Fruit fly (Drosophila melanogaster) S2 (cell line): ENCODE results near the gene velo.
A peak's percentile ranks its signal among the peaks of the same experiment; 100 is the strongest.

Source experiments
- CG8478 ChIP-seq: fragments of >200 bp; optimal IDR thresholded peaks from 2 replicates; lab custom pipeline; 2018
- CTCF ChIP-seq, 2 experiments: fragments of >200 bp; optimal IDR thresholded peaks; 2 replicates each; lab custom pipeline; 2018

The velo gene

dm6 chr3L:6752278-6753096, at the start of gene velo, which contains the start of gene Sbds:
velo (minus strand) TSS chr3L:6752752.
Sbds (plus strand) TSS chr3L:6752913.
- no peak for TF ChIP-seq CG8478 (lab: Kevin White, UChicago)
- TF ChIP-seq CTCF (optimal IDR thresholded peaks at IDR 0.05; lab: Kevin White, UChicago): peak; percentile 93

dm6 chr3L:6799550-6799949, 47.0 kb upstream of the velo start:
- TF ChIP-seq CG8478 (lab: Kevin White, UChicago) (no peak), CTCF (optimal IDR thresholded peaks at IDR 0.05; lab: Kevin White, UChicago) (no peak)

- no peak for TF ChIP-seq CTCF (optimal IDR thresholded peaks at IDR 0.05; lab: Kevin White, UChicago)
- TF ChIP-seq CG8478 (lab: Kevin White, UChicago): no peak
Observed at dm6 chr3L:6797395-6798006, 44.9 kb upstream of the velo start.

- TF ChIP-seq CG8478 (lab: Kevin White, UChicago) (no peak), CTCF (optimal IDR thresholded peaks at IDR 0.05; lab: Kevin White, UChicago) (no peak)
Observed at dm6 chr3L:6792617-6793016, 40.1 kb upstream of the velo start.

- TF ChIP-seq CG8478 (lab: Kevin White, UChicago) (no peak), CTCF (optimal IDR thresholded peaks at IDR 0.05; lab: Kevin White, UChicago) (peak; percentile 52 to 64)
Observed at dm6 chr3L:6789788-6790325, 37.3 kb upstream of the velo start, which contains the start of gene vvl. vvl (plus strand) TSS chr3L:6790158.

dm6 chr3L:6787502-6787901, 35.0 kb upstream of the velo start:
- TF ChIP-seq CTCF (optimal IDR thresholded peaks at IDR 0.05; lab: Kevin White, UChicago): no peak
- TF ChIP-seq CG8478 (lab: Kevin White, UChicago): no peak

- no peak for TF ChIP-seq CG8478 (lab: Kevin White, UChicago)
- TF ChIP-seq CTCF (optimal IDR thresholded peaks at IDR 0.05; lab: Kevin White, UChicago): peak; percentile 42 to 44
Observed at dm6 chr3L:6784635-6785606, 32.4 kb upstream of the velo start.

dm6 chr3L:6783403-6783802, 30.9 kb upstream of the velo start:
- TF ChIP-seq CG8478 (lab: Kevin White, UChicago) (no peak), CTCF (optimal IDR thresholded peaks at IDR 0.05; lab: Kevin White, UChicago) (no peak)

- TF ChIP-seq CG8478 (lab: Kevin White, UChicago) (no peak), CTCF (optimal IDR thresholded peaks at IDR 0.05; lab: Kevin White, UChicago) (no peak)
Observed at dm6 chr3L:6779398-6779797, 26.8 kb upstream of the velo start.

- no peak for TF ChIP-seq CG8478 (lab: Kevin White, UChicago)
- no peak for TF ChIP-seq CTCF (optimal IDR thresholded peaks at IDR 0.05; lab: Kevin White, UChicago)
Observed at dm6 chr3L:6778804-6779289, 26.3 kb upstream of the velo start.

dm6 chr3L:6777614-6778013, 25.1 kb upstream of the velo start:
- TF ChIP-seq CG8478 (lab: Kevin White, UChicago): no peak
- no peak for TF ChIP-seq CTCF (optimal IDR thresholded peaks at IDR 0.05; lab: Kevin White, UChicago)

dm6 chr3L:6771851-6772250, 19.3 kb upstream of the velo start:
- TF ChIP-seq CTCF (optimal IDR thresholded peaks at IDR 0.05; lab: Kevin White, UChicago): no peak
- no peak for TF ChIP-seq CG8478 (lab: Kevin White, UChicago)

dm6 chr3L:6771208-6771607, 18.7 kb upstream of the velo start:
- TF ChIP-seq CTCF (optimal IDR thresholded peaks at IDR 0.05; lab: Kevin White, UChicago) (no peak), CG8478 (lab: Kevin White, UChicago) (no peak)

dm6 chr3L:6767153-6767552, 14.6 kb upstream of the velo start:
- TF ChIP-seq CTCF (optimal IDR thresholded peaks at IDR 0.05; lab: Kevin White, UChicago) (no peak), CG8478 (lab: Kevin White, UChicago) (no peak)
